Fruit fly (Drosophila melanogaster) whole organism, adult: ENCODE measurements around the gene Muc91C.
A peak's percentile ranks its signal among the peaks of the same experiment; 100 is the strongest.

Source experiments
- CG11617 ChIP-seq: fragments of 200-800 bp; sonication (Bioruptor generic); optimal IDR thresholded peaks from 2 replicates; lab custom pipeline; 2017; ENCODE audit warnings: mild to moderate bottlenecking, missing biosample characterization, missing genetic modification reagents, missing genetic modification characterization
- CG12768 ChIP-seq: fragments of 200-800 bp; sonication (Bioruptor generic); optimal IDR thresholded peaks from 2 replicates; lab custom pipeline; 2017; ENCODE audit warnings: missing biosample characterization, missing genetic modification characterization, mild to moderate bottlenecking, moderate library complexity, missing genetic modification reagents
- CG14711 ChIP-seq: fragments of 200-800 bp; sonication (Bioruptor generic); optimal IDR thresholded peaks from 2 replicates; lab custom pipeline; 2018; ENCODE audit warnings: missing biosample characterization, mild to moderate bottlenecking, missing genetic modification characterization, moderate library complexity
- CG1620 ChIP-seq: fragments of 200-800 bp; sonication (Bioruptor generic); optimal IDR thresholded peaks from 2 replicates; lab custom pipeline; 2016; ENCODE audit warnings: missing biosample characterization, missing genetic modification characterization
- CG33017 ChIP-seq: fragments of 200-800 bp; sonication (Bioruptor generic); optimal IDR thresholded peaks from 2 replicates; lab custom pipeline; 2018; ENCODE audit warnings: missing biosample characterization, mild to moderate bottlenecking, missing genetic modification characterization, moderate library complexity
- CG5204 ChIP-seq: fragments of 200-800 bp; sonication (Bioruptor generic); optimal IDR thresholded peaks from 2 replicates; lab custom pipeline; 2016; ENCODE audit warnings: missing biosample characterization, missing genetic modification characterization
- CG7045 ChIP-seq: fragments of 200-800 bp; sonication (Bioruptor generic); optimal IDR thresholded peaks from 2 replicates; lab custom pipeline; 2017; ENCODE audit warnings: missing biosample characterization, mild to moderate bottlenecking, missing genetic modification characterization
- CG7101 ChIP-seq: fragments of 200-800 bp; sonication (Bioruptor generic); optimal IDR thresholded peaks from 2 replicates; lab custom pipeline; 2018; ENCODE audit warnings: missing biosample characterization, mild to moderate bottlenecking, missing genetic modification characterization, moderate library complexity
- Clk ChIP-seq: fragments of 200-800 bp; sonication (Bioruptor generic); optimal IDR thresholded peaks from 2 replicates; lab custom pipeline; 2017; ENCODE audit warnings: missing biosample characterization, missing genetic modification characterization
- Crg-1 ChIP-seq: fragments of 200-800 bp; sonication (Bioruptor generic); optimal IDR thresholded peaks from 2 replicates; lab custom pipeline; 2016; ENCODE audit warnings: missing biosample characterization, missing genetic modification characterization
- Hr96 ChIP-seq: fragments of 200-800 bp; sonication (Bioruptor generic); optimal IDR thresholded peaks from 2 replicates; lab custom pipeline; 2016; ENCODE audit warnings: missing biosample characterization, missing genetic modification characterization
- Mnt ChIP-seq: fragments of 200-800 bp; sonication (Bioruptor generic); optimal IDR thresholded peaks from 2 replicates; lab custom pipeline; 2016; ENCODE audit warnings: missing biosample characterization, mild to moderate bottlenecking, missing genetic modification characterization
- bab1 ChIP-seq: fragments of 200-800 bp; sonication (Bioruptor generic); optimal IDR thresholded peaks from 3 replicates; lab custom pipeline; 2019; ENCODE audit warnings: missing biosample characterization, mild to moderate bottlenecking, missing genetic modification characterization, moderate library complexity
- cic ChIP-seq: fragments of 200-800 bp; sonication (Bioruptor generic); optimal IDR thresholded peaks from 2 replicates; lab custom pipeline; 2017; ENCODE audit warnings: missing biosample characterization, mild to moderate bottlenecking, missing genetic modification characterization, moderate library complexity
- cnc ChIP-seq, 2 experiments: fragments of >200 bp; optimal IDR thresholded peaks; 2 replicates each; lab custom pipeline; 2017
- kay ChIP-seq: fragments of 200-800 bp; sonication (Bioruptor generic); peaks from one replicate; lab custom pipeline; 2016; ENCODE audit warnings: missing biosample characterization, missing genetic modification characterization, borderline replicate concordance
- ovo ChIP-seq: fragments of 200-800 bp; sonication (Bioruptor generic); optimal IDR thresholded peaks from 2 replicates; lab custom pipeline; 2016; ENCODE audit warnings: missing biosample characterization, missing genetic modification characterization
- pad ChIP-seq: fragments of 200-800 bp; sonication (Bioruptor generic); optimal IDR thresholded peaks from 3 replicates; lab custom pipeline; 2017; ENCODE audit warnings: missing biosample characterization, missing genetic modification characterization, mild to moderate bottlenecking, moderate library complexity, missing genetic modification reagents
- tj ChIP-seq: fragments of 200-800 bp; sonication (Bioruptor generic); optimal IDR thresholded peaks from 3 replicates; lab custom pipeline; 2017; ENCODE audit warnings: missing biosample characterization, mild to moderate bottlenecking, missing genetic modification characterization, moderate library complexity
- toe ChIP-seq: fragments of 200-800 bp; sonication (Bioruptor generic); optimal IDR thresholded peaks from 2 replicates; lab custom pipeline; 2016; ENCODE audit warnings: missing biosample characterization, missing genetic modification characterization

The Muc91C gene

dm6 chr3R:18692619-18693018 is at the start of gene Muc91C:
Muc91C (minus strand) TSS chr3R:18692719.
- no peak for TF ChIP-seq cic (GFP tag; lab: Kevin White, UChicago)
- no peak for TF ChIP-seq ovo
- TF ChIP-seq bab1 (GFP tag; lab: Kevin White, UChicago): no peak
- no peak for TF ChIP-seq cnc (optimal IDR thresholded peaks at IDR 0.05; lab: Kevin White, UChicago)
- TF ChIP-seq kay (GFP tag; lab: Kevin White, UChicago): no peak
- TF ChIP-seq pad (GFP tag; lab: Kevin White, UChicago): no peak
- TF ChIP-seq Crg-1 (GFP tag; lab: Kevin White, UChicago): no peak

- TF ChIP-seq CG12768: no peak
- TF ChIP-seq cic (GFP tag; lab: Kevin White, UChicago): no peak
- no peak for TF ChIP-seq Clk
- TF ChIP-seq Hr96: no peak
- TF ChIP-seq CG14711: no peak
- TF ChIP-seq cnc (optimal IDR thresholded peaks at IDR 0.05; lab: Kevin White, UChicago): no peak
- TF ChIP-seq CG7101: no peak
- no peak for TF ChIP-seq kay (GFP tag; lab: Kevin White, UChicago)
- no peak for TF ChIP-seq bab1 (GFP tag; lab: Kevin White, UChicago)
Observed at dm6 chr3R:18741844-18742187, 49.3 kb upstream of the Muc91C start.

- TF ChIP-seq bab1 (GFP tag; lab: Kevin White, UChicago) (peak; percentile 91), CG11617 (peak; percentile 18), cnc (optimal IDR thresholded peaks at IDR 0.05; lab: Kevin White, UChicago) (no peak), CG14711 (peak; percentile 86), pad (GFP tag; lab: Kevin White, UChicago) (peak; percentile 71), cic (GFP tag; lab: Kevin White, UChicago) (no peak), CG5204 (no peak), Crg-1 (GFP tag; lab: Kevin White, UChicago) (no peak), CG7045 (GFP tag; lab: Kevin White, UChicago) (peak; percentile 45), CG1620 (GFP tag; lab: Kevin White, UChicago) (no peak), CG7101 (peak; percentile 84), ovo (no peak), toe (no peak), CG33017 (tag; lab: Kevin White, UChicago) (peak; percentile 36), CG12768 (peak; percentile 68)
Observed at dm6 chr3R:18741027-18741843, 48.7 kb upstream of the Muc91C start.

dm6 chr3R:18739978-18740954 is 47.7 kb upstream of the Muc91C start:
- no peak for TF ChIP-seq bab1 (GFP tag; lab: Kevin White, UChicago)
- peak; percentile 68 for TF ChIP-seq kay (GFP tag; lab: Kevin White, UChicago)
- peak; percentile 90 for TF ChIP-seq pad (GFP tag; lab: Kevin White, UChicago)
- TF ChIP-seq CG5204: peak; percentile 5
- TF ChIP-seq Hr96: peak; percentile 27
- TF ChIP-seq Crg-1 (GFP tag; lab: Kevin White, UChicago): no peak
- no peak for TF ChIP-seq Clk
- TF ChIP-seq CG33017 (tag; lab: Kevin White, UChicago): peak; percentile 32
- TF ChIP-seq tj (GFP tag; lab: Kevin White, UChicago): peak; percentile 21
- peak; percentile 4 for TF ChIP-seq CG12768
- TF ChIP-seq Mnt (GFP tag; lab: Kevin White, UChicago): peak; percentile 27

dm6 chr3R:18739435-18739977 is 47.0 kb upstream of the Muc91C start:
- TF ChIP-seq kay (GFP tag; lab: Kevin White, UChicago) (peak; percentile 90), cic (GFP tag; lab: Kevin White, UChicago) (peak; percentile 62), CG12768 (peak; percentile 85), CG5204 (no peak), CG11617 (no peak)

dm6 chr3R:18738705-18739434 is 46.4 kb upstream of the Muc91C start:
- TF ChIP-seq CG11617 (no peak), CG12768 (no peak), bab1 (GFP tag; lab: Kevin White, UChicago) (no peak), CG5204 (no peak), pad (GFP tag; lab: Kevin White, UChicago) (no peak), CG7101 (no peak), Mnt (GFP tag; lab: Kevin White, UChicago) (no peak)
